Worm (Caenorhabditis elegans): Measurements from ENCODE around the gene scl-10.

scl-10 gene

ce11 chrIV:13027801-13028641 is 20.2 kb upstream of the scl-10 start:
- TF ChIP-seq ces-1 (GFP tag; optimal IDR thresholded peaks at IDR 0.05) = peak; percentile 75
- TF ChIP-seq unc-62 (GFP tag; optimal IDR thresholded peaks at IDR 0.05) = peak; percentile 10
- no peak for TF ChIP-seq pha-4 (tag; optimal IDR thresholded peaks at IDR 0.05)
- no peak for TF ChIP-seq ceh-43 (GFP tag; optimal IDR thresholded peaks at IDR 0.05)
- TF ChIP-seq lsy-2 (tag; optimal IDR thresholded peaks at IDR 0.05) = no peak
- TF ChIP-seq tbx-8 (GFP tag; optimal IDR thresholded peaks at IDR 0.05) = no peak
- no peak for TF ChIP-seq flh-1 (GFP tag; optimal IDR thresholded peaks at IDR 0.05)
- TF ChIP-seq mls-2 (tag; optimal IDR thresholded peaks at IDR 0.05) = peak; percentile 62
- TF ChIP-seq cnd-1 (tag; optimal IDR thresholded peaks at IDR 0.05) = no peak
- no peak for TF ChIP-seq zip-8 (tag; optimal IDR thresholded peaks at IDR 0.05)
- no peak for TF ChIP-seq sptf-1 (tag; optimal IDR thresholded peaks at IDR 0.05)
- TF ChIP-seq blmp-1 (tag; optimal IDR thresholded peaks at IDR 0.05) = no peak
- TF ChIP-seq ztf-11 (tag; optimal IDR thresholded peaks at IDR 0.05) = no peak
- TF ChIP-seq M03D4.4 (tag; optimal IDR thresholded peaks at IDR 0.05) = no peak
- TF ChIP-seq ham-2 (GFP tag; optimal IDR thresholded peaks at IDR 0.05) = no peak
- no peak for TF ChIP-seq bed-3 (GFP tag; optimal IDR thresholded peaks at IDR 0.05)
- TF ChIP-seq mab-5 (tag; optimal IDR thresholded peaks at IDR 0.05) = no peak
- TF ChIP-seq mep-1 (tag; optimal IDR thresholded peaks at IDR 0.05) = no peak
- no peak for TF ChIP-seq elt-1 (tag; optimal IDR thresholded peaks at IDR 0.05; ENCODE audit: borderline replicate concordance, insufficient read depth)
- no peak for TF ChIP-seq nhr-28 (tag; optimal IDR thresholded peaks at IDR 0.05)
- no peak for TF ChIP-seq sem-2 (GFP tag; optimal IDR thresholded peaks at IDR 0.05)
- TF ChIP-seq unc-120 (tag; optimal IDR thresholded peaks at IDR 0.05; ENCODE audit: poor library complexity, severe bottlenecking) = no peak

- TF ChIP-seq unc-39 (tag; optimal IDR thresholded peaks at IDR 0.05) (peak; percentile 93), mep-1 (tag; optimal IDR thresholded peaks at IDR 0.05) (no peak), ham-2 (GFP tag; optimal IDR thresholded peaks at IDR 0.05) (peak; percentile 2)
Measured at ce11 chrIV:13028746-13029673, 19.2 kb upstream of the scl-10 start.

ce11 chrIV:13029674-13030466 is 18.4 kb upstream of the scl-10 start:
- TF ChIP-seq lin-13 (tag; optimal IDR thresholded peaks at IDR 0.05) (peak; percentile 22), elt-3 (tag; optimal IDR thresholded peaks at IDR 0.05) (no peak), lin-32 (GFP tag; optimal IDR thresholded peaks at IDR 0.05) (peak; percentile 73), hlh-1 (tag; optimal IDR thresholded peaks at IDR 0.05) (peak; percentile 18), lsy-2 (tag; optimal IDR thresholded peaks at IDR 0.05) (no peak), cnd-1 (tag; optimal IDR thresholded peaks at IDR 0.05) (peak; percentile 93), unc-39 (tag; optimal IDR thresholded peaks at IDR 0.05) (no peak), ceh-83 (GFP tag; optimal IDR thresholded peaks at IDR 0.05) (peak; percentile 60), nhr-2 (tag; optimal IDR thresholded peaks at IDR 0.05) (peak; percentile 20), ces-1 (GFP tag; optimal IDR thresholded peaks at IDR 0.05) (peak; percentile 46), M03D4.4 (tag; optimal IDR thresholded peaks at IDR 0.05) (peak; percentile 9), sem-2 (GFP tag; optimal IDR thresholded peaks at IDR 0.05) (no peak), elt-1 (tag; optimal IDR thresholded peaks at IDR 0.05; ENCODE audit: borderline replicate concordance, insufficient read depth) (no peak), drap-1 (GFP tag; optimal IDR thresholded peaks at IDR 0.05) (peak; percentile 40), ceh-39 (tag; optimal IDR thresholded peaks at IDR 0.05) (peak; percentile 1), unc-120 (tag; optimal IDR thresholded peaks at IDR 0.05; ENCODE audit: poor library complexity, severe bottlenecking) (peak; percentile 48), nhr-28 (tag; optimal IDR thresholded peaks at IDR 0.05) (no peak), mab-5 (tag; optimal IDR thresholded peaks at IDR 0.05) (no peak), mep-1 (tag; optimal IDR thresholded peaks at IDR 0.05) (no peak), unc-62 (GFP tag; optimal IDR thresholded peaks at IDR 0.05) (peak; percentile 50), nhr-12 (tag; optimal IDR thresholded peaks at IDR 0.05) (peak; percentile 43), mls-2 (tag; optimal IDR thresholded peaks at IDR 0.05) (peak; percentile 46), blmp-1 (tag; optimal IDR thresholded peaks at IDR 0.05) (no peak), sptf-1 (tag; optimal IDR thresholded peaks at IDR 0.05) (peak; percentile 45), tbx-8 (GFP tag; optimal IDR thresholded peaks at IDR 0.05) (no peak), snpc-4 (tag; optimal IDR thresholded peaks at IDR 0.05) (no peak), ham-2 (GFP tag; optimal IDR thresholded peaks at IDR 0.05) (peak; percentile 60), ztf-11 (tag; optimal IDR thresholded peaks at IDR 0.05) (no peak)
